Worm (Caenorhabditis elegans) whole organism, midembryonic: ENCODE data around the gene F44E2.4.

ENCODE experiments used
- T22C8.4 ChIP-seq: fragments of 200-800 bp; sonication (Bioruptor generic); IDR thresholded peaks from 2 replicates; pipeline ENCODE4 v1.3.6; 2022; ENCODE audit warnings: missing genetic modification characterization, missing compliant biosample characterization
- flt-1 ChIP-seq: fragments of 200-800 bp; sonication (Bioruptor generic); IDR thresholded peaks from 2 replicates; pipeline ENCODE4 v1.3.6; 2022; ENCODE audit warnings: missing genetic modification characterization, missing compliant biosample characterization
- med-1 ChIP-seq: sonication (generic microtip); optimal IDR thresholded peaks from 2 replicates; lab custom pipeline; 2017; ENCODE audit warnings: missing genetic modification characterization, mild to moderate bottlenecking, missing compliant biosample characterization, antibody characterized with exemption, missing genetic modification reagents; ENCODE audit not compliant: insufficient read depth
- ref-1 ChIP-seq: fragments of 200-800 bp; sonication (Bioruptor generic); conservative IDR thresholded peaks from 2 replicates; pipeline ENCODE4 v1.3.6; 2022; ENCODE audit warnings: missing genetic modification reagents, missing genetic modification characterization, missing compliant biosample characterization
- ztf-23 ChIP-seq: fragments of 200-800 bp; sonication (Bioruptor generic); IDR thresholded peaks from 2 replicates; pipeline ENCODE4 v1.3.6; 2022; ENCODE audit warnings: missing genetic modification reagents, missing genetic modification characterization, missing compliant biosample characterization
- ztf-29 ChIP-seq: fragments of 200-800 bp; sonication (Bioruptor generic); IDR thresholded peaks from 2 replicates; pipeline ENCODE4 v1.3.6; 2022; ENCODE audit warnings: missing genetic modification reagents, missing genetic modification characterization, missing compliant biosample characterization

- no peak for TF ChIP-seq ref-1 (GFP tag; lab: Robert Waterston, UW)
- TF ChIP-seq T22C8.4 (GFP tag; lab: Robert Waterston, UW), result no peak
- TF ChIP-seq ztf-23 (GFP tag; lab: Robert Waterston, UW), result no peak
- TF ChIP-seq flt-1 (GFP tag; lab: Robert Waterston, UW), result no peak
- no peak for TF ChIP-seq ztf-29 (GFP tag; lab: Robert Waterston, UW)
- TF ChIP-seq med-1, result no peak
These were observed 9.0 kb downstream of the F44E2.4 start, which contains the start of gene F44E2.3 for ce11 chrIII:8829245-8829644.
